Worm (Caenorhabditis elegans) whole organism, mixed stage, embryonic: ENCODE results near the gene acl-6.
A peak's percentile ranks its signal among the peaks of the same experiment; 100 is the strongest.
"Not testable (repeated sequence)": the region's sequence is repeated elsewhere in the genome, so short reads cannot be mapped to it uniquely, and the experiment has no call there.

ENCODE experiments used
- bed-3 ChIP-seq: fragments of 200-800 bp; sonication (Bioruptor generic); optimal IDR thresholded peaks from 3 replicates; lab custom pipeline; 2018; ENCODE audit warnings: mild to moderate bottlenecking, missing genetic modification characterization, moderate library complexity, missing compliant biosample characterization
- ceh-39 ChIP-seq: fragments of 150-350 bp; optimal IDR thresholded peaks from 2 replicates; lab custom pipeline; 2014; ENCODE audit warnings: missing biosample characterization, missing genetic modification characterization
- ceh-43 ChIP-seq: fragments of 200-800 bp; sonication (Bioruptor generic); optimal IDR thresholded peaks from 2 replicates; lab custom pipeline; 2018; ENCODE audit warnings: mild to moderate bottlenecking, missing genetic modification characterization, moderate library complexity, missing compliant biosample characterization
- ceh-83 ChIP-seq: fragments of 200-800 bp; sonication (Bioruptor generic); optimal IDR thresholded peaks from 2 replicates; lab custom pipeline; 2018; ENCODE audit warnings: mild to moderate bottlenecking, missing genetic modification characterization, missing compliant biosample characterization
- ces-1 ChIP-seq: fragments of 150-350 bp; optimal IDR thresholded peaks from 2 replicates; lab custom pipeline; 2014; ENCODE audit warnings: missing biosample characterization, missing genetic modification reagents, missing genetic modification characterization
- cnd-1 ChIP-seq: fragments of 200-800 bp; sonication (Bioruptor generic); optimal IDR thresholded peaks from 2 replicates; lab custom pipeline; 2018; ENCODE audit warnings: mild to moderate bottlenecking, missing genetic modification characterization, missing compliant biosample characterization
- drap-1 ChIP-seq: fragments of 200-800 bp; sonication (Bioruptor generic); optimal IDR thresholded peaks from 3 replicates; lab custom pipeline; 2018; ENCODE audit warnings: mild to moderate bottlenecking, missing genetic modification characterization, missing compliant biosample characterization
- elt-1 ChIP-seq: sonication (generic microtip); optimal IDR thresholded peaks from 2 replicates; lab custom pipeline; 2017; ENCODE audit warnings: missing genetic modification characterization, mild to moderate bottlenecking, missing compliant biosample characterization, antibody characterized with exemption, moderate library complexity, borderline replicate concordance; ENCODE audit not compliant: insufficient read depth
- flh-1 ChIP-seq: fragments of 200-800 bp; sonication (Bioruptor generic); optimal IDR thresholded peaks from 2 replicates; lab custom pipeline; 2018; ENCODE audit warnings: mild to moderate bottlenecking, missing genetic modification characterization, moderate library complexity, missing compliant biosample characterization
- ham-2 ChIP-seq: fragments of 200-800 bp; sonication (Bioruptor generic); optimal IDR thresholded peaks from 2 replicates; lab custom pipeline; 2018; ENCODE audit warnings: mild to moderate bottlenecking, missing genetic modification characterization, missing compliant biosample characterization
- hlh-1 ChIP-seq: fragments of 150-350 bp; optimal IDR thresholded peaks from 2 replicates; lab custom pipeline; 2014; ENCODE audit warnings: missing biosample characterization, missing genetic modification reagents, missing genetic modification characterization
- lin-32 ChIP-seq: fragments of 200-800 bp; sonication (Bioruptor generic); optimal IDR thresholded peaks from 2 replicates; lab custom pipeline; 2018; ENCODE audit warnings: mild to moderate bottlenecking, missing genetic modification characterization, missing compliant biosample characterization
- lsy-2 ChIP-seq: fragments of 150-350 bp; optimal IDR thresholded peaks from 2 replicates; lab custom pipeline; 2014; ENCODE audit warnings: missing biosample characterization, missing genetic modification characterization
- mep-1 ChIP-seq: fragments of 150-350 bp; optimal IDR thresholded peaks from 2 replicates; lab custom pipeline; 2017; ENCODE audit warnings: missing biosample characterization, missing genetic modification reagents, missing genetic modification characterization, inconsistent platforms
- mls-2 ChIP-seq: sonication (generic microtip); optimal IDR thresholded peaks from 2 replicates; lab custom pipeline; 2016; ENCODE audit warnings: mild to moderate bottlenecking, missing genetic modification characterization, moderate library complexity, missing compliant biosample characterization
- nhr-12 ChIP-seq: fragments of 150-350 bp; optimal IDR thresholded peaks from 2 replicates; lab custom pipeline; 2014; ENCODE audit warnings: missing biosample characterization, missing genetic modification characterization
- nhr-2 ChIP-seq: fragments of 150-350 bp; optimal IDR thresholded peaks from 2 replicates; lab custom pipeline; 2014; ENCODE audit warnings: missing biosample characterization, missing genetic modification characterization
- nhr-237 ChIP-seq: fragments of 150-350 bp; optimal IDR thresholded peaks from 2 replicates; lab custom pipeline; 2014; ENCODE audit warnings: missing biosample characterization, missing genetic modification characterization
- nhr-76 ChIP-seq: sonication (generic microtip); optimal IDR thresholded peaks from 2 replicates; lab custom pipeline; 2017; ENCODE audit warnings: missing biosample characterization, missing genetic modification characterization
- pha-4 ChIP-seq: fragments of 150-350 bp; optimal IDR thresholded peaks from 2 replicates; lab custom pipeline; 2018; ENCODE audit warnings: missing biosample characterization, missing genetic modification reagents, missing genetic modification characterization
- sem-2 ChIP-seq: fragments of 200-800 bp; sonication (Bioruptor generic); optimal IDR thresholded peaks from 2 replicates; lab custom pipeline; 2018; ENCODE audit warnings: mild to moderate bottlenecking, missing genetic modification characterization, missing compliant biosample characterization
- snpc-4 ChIP-seq: fragments of 150-350 bp; optimal IDR thresholded peaks from 2 replicates; lab custom pipeline; 2014; ENCODE audit warnings: missing biosample characterization, missing genetic modification characterization
- sptf-1 ChIP-seq: sonication (generic microtip); optimal IDR thresholded peaks from 2 replicates; lab custom pipeline; 2017; ENCODE audit warnings: mild to moderate bottlenecking, missing genetic modification characterization, moderate library complexity, missing compliant biosample characterization
- tbx-8 ChIP-seq: fragments of 200-800 bp; sonication (Bioruptor generic); optimal IDR thresholded peaks from 2 replicates; lab custom pipeline; 2018; ENCODE audit warnings: mild to moderate bottlenecking, missing genetic modification characterization, moderate library complexity, missing compliant biosample characterization
- unc-120 ChIP-seq: sonication (generic microtip); optimal IDR thresholded peaks from 2 replicates; lab custom pipeline; 2017; ENCODE audit warnings: missing genetic modification characterization, missing compliant biosample characterization; ENCODE audit not compliant: poor library complexity, severe bottlenecking
- unc-39 ChIP-seq: fragments of 150-350 bp; optimal IDR thresholded peaks from 2 replicates; lab custom pipeline; 2014; ENCODE audit warnings: missing biosample characterization, missing genetic modification characterization
- zip-8 ChIP-seq: fragments of 150-350 bp; optimal IDR thresholded peaks from 2 replicates; lab custom pipeline; 2014; ENCODE audit warnings: missing biosample characterization, missing genetic modification characterization
- ztf-11 ChIP-seq: fragments of 150-350 bp; optimal IDR thresholded peaks from 2 replicates; lab custom pipeline; 2014; ENCODE audit warnings: missing biosample characterization, missing genetic modification characterization

Gene acl-6

DNA sequence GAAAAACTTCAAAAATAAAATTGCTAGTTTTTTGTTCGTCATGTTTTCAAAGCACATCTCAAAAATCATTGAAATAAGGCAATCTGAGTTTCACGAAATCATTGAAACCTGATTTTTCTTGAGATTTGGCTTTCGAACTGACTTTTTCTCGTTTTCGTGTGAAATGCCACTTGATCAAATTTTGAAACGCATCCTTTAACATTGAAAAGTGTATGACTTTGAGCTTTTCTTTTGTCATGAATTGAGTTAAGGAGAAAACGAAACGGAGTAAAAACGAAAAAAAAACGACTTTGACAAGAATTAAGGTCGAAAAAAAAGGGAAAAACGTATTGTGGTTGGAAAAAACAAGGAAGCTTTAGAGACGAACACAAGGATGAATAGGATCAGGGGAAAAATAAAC, 21.8 kb downstream of the acl-6 start:
- TF ChIP-seq ces-1, result peak; percentile 9
- no peak for TF ChIP-seq sem-2 (GFP tag; lab: Kevin White, UChicago)
- no peak for TF ChIP-seq zip-8 (tag; lab: Kevin White, UChicago)
- TF ChIP-seq, all 35 proteins: peak for 1

DNA sequence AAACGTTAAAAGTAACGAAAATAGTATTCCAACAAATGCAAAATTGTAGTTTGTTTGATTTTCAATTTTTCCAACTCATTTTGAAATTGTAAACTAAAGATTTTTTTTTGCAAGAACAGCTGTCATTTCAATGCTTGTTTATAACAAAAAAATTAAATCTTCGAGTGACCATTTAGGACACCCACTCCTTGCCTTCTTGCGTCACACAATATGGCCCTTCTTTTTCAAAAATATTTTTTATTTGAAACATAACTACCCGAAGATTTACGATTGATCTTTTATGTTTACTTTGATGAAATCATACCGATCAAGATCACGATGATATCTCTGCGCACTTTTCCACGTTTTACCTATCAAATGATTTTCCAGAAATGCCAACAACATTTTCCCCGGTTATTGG, 26.6 kb downstream of the acl-6 start, which contains the start of gene ZC317.2:
Gene ZC317.2 (plus strand): TSS at position 301 of the 400 bp plus-strand sequence.
- TF ChIP-seq zip-8 (tag; lab: Kevin White, UChicago) (no peak), ceh-83 (GFP tag; lab: Kevin White, UChicago) (no peak), sem-2 (GFP tag; lab: Kevin White, UChicago) (no peak), mls-2 (tag; lab: Kevin White, UChicago) (no peak), nhr-237 (tag; lab: Kevin White, UChicago) (no peak), ceh-39 (no peak), unc-39 (tag; lab: Kevin White, UChicago) (no peak), ces-1 (no peak), drap-1 (GFP tag; lab: Kevin White, UChicago) (no peak), snpc-4 (tag; lab: Kevin White, UChicago) (no peak), unc-120 (tag; lab: Kevin White, UChicago) (no peak), lsy-2 (tag; lab: Kevin White, UChicago) (no peak), tbx-8 (no peak), lin-32 (GFP tag; lab: Kevin White, UChicago) (no peak), pha-4 (tag; lab: Kevin White, UChicago) (no peak), cnd-1 (no peak)

DNA sequence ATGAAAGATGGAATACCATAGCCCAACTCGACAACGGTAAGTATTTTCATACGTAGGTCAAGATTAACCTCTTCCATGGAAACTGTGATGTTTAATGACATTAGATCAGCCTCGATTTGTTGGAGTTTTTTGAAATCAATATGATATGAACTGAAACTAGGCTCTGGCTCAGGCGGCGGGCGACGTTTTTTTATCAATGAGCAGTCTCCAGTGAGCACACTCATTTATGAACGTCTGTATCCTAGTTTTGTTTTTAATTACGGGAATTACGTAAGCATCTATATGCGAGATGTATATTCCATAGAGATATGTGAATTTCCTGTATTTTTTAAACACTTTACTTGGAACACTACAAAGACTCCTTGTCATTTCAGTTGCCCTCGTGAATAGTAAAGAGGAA, 29.7 kb downstream of the acl-6 start, which contains the start of gene srg-67:
Gene srg-67 (minus strand): TSS at position 101 of the 400 bp plus-strand sequence.
- TF ChIP-seq ztf-11 (tag; lab: Kevin White, UChicago), result no peak
- TF ChIP-seq drap-1 (GFP tag; lab: Kevin White, UChicago), result no peak
- no peak for TF ChIP-seq tbx-8

DNA sequence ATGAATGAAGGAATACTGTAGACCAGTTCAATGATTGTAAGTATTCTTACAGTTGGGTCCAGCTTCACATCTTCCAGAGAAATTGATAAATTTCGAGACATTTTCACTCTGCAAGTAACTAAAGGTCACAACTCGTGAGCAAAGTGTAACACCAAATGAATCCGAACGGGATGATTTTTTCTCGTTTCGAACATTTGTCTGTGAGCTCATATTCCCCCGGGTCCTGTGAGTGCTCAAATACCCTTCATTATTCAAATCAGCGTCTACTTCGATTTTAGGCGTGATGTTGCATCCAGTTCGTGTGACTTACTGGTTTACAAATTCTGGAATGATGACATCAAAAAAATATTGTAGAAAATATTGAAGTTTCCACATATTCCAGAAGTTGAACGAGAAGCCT, 32.1 kb downstream of the acl-6 start, which contains the start of gene srg-68:
Gene srg-68 (minus strand): TSS at position 101 of the 400 bp plus-strand sequence.
- TF ChIP-seq bed-3 (no peak), ztf-11 (tag; lab: Kevin White, UChicago) (no peak), lin-32 (GFP tag; lab: Kevin White, UChicago) (no peak), unc-120 (tag; lab: Kevin White, UChicago) (no peak), pha-4 (tag; lab: Kevin White, UChicago) (no peak), snpc-4 (tag; lab: Kevin White, UChicago) (no peak), lsy-2 (tag; lab: Kevin White, UChicago) (no peak), tbx-8 (no peak), nhr-76 (tag; lab: Kevin White, UChicago) (no peak)

DNA sequence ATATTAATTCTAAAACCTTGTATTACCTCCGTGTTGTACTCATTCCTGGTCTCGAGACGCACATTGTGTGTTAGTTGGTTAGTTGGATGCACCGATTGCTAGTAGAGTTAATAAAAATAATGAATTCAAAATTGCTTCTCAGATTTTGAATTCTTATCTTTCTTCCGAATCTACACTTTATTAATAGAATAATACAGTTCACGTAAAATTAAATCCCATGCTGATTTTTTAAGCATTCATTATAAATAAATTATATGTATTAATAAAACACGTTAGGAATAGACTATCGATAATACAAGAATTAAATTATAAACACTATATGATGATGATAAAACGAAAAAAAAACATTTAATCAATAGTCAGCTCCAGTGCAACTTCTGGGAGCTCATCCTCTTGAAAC, 35.3 kb downstream of the acl-6 start, which contains the start of gene ZC317.6:
Gene ZC317.6 (minus strand): TSS at position 101 of the 400 bp plus-strand sequence.
- TF ChIP-seq lsy-2 (tag; lab: Kevin White, UChicago); lin-32 (GFP tag; lab: Kevin White, UChicago); cnd-1: not testable (repeated sequence)
- TF ChIP-seq, all 35 proteins: peak for 0; not testable (repeated sequence) for 35

DNA sequence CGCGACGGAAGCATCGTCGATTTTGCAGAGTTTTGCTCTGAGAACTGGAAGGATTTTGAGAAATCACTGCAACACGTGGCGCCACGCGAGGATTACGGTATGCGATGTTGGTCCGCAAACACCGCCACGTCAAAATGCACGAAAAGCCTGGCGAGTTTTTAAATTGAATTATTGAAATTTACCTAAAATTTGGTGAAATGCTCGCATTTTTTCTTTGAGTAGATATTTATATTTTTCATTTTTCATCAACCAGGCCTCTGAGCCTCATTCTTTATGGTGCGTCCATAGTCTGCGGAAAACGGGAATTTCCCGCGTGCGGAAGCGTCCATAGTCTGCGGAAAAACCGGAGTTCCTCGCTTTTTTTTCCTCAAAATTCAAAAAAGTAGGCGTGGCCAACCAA, 37.7 kb downstream of the acl-6 start, which contains the start of gene ZC317.7:
Gene ZC317.7 (minus strand): TSS at position 101 of the 400 bp plus-strand sequence.
- not testable (repeated sequence) for TF ChIP-seq nhr-2; ztf-11 (tag; lab: Kevin White, UChicago); ceh-83 (GFP tag; lab: Kevin White, UChicago)

DNA sequence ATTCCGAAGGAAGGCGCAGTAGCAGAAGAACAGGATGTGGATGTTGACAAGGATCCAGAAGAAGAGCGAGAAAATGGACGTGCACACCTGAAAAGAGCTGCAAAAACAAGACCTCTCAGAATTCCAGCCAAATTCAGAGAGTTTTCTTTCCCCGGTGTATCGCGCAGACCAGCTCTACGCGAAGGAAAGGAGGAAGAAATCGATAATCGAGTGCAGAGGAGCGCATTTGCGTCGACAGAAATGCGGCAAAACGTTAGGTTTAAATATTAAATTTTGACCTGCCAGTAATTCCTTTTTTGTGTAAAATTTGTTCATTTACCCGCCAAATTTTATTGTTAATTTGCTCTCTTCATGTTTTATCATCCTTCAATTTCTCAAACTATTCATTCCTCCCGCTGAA, 44.5 kb downstream of the acl-6 start:
- TF ChIP-seq zip-8 (tag; lab: Kevin White, UChicago) (no peak), elt-1 (tag; lab: Kevin White, UChicago) (no peak), ceh-43 (GFP tag; lab: Kevin White, UChicago) (no peak), unc-39 (tag; lab: Kevin White, UChicago) (no peak), ceh-83 (GFP tag; lab: Kevin White, UChicago) (no peak)

DNA sequence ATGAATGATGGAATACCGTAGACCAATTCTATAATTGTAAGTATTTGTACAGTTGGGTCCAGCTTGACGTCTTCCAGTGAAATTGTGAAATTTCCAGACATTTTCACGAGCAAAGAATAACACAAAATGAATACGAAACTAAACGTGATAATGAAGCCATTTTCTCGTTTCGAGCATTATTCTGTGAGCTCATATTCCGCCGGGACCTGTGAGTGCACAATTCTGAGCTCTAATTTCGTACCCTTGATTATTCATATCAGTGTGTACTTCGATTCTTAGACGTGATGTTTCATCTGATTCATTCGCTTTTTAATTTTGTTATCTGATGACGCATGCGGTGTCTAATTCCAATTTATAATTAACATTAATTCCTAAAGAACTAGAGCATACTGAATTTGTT, 49.1 kb downstream of the acl-6 start, which contains the start of gene srg-66:
Gene srg-66 (minus strand): TSS at position 101 of the 400 bp plus-strand sequence.
- no peak for TF ChIP-seq ztf-11 (tag; lab: Kevin White, UChicago)
- no peak for TF ChIP-seq ham-2
- no peak for TF ChIP-seq flh-1
- TF ChIP-seq mep-1 (tag; lab: Kevin White, UChicago), result no peak
- no peak for TF ChIP-seq sem-2 (GFP tag; lab: Kevin White, UChicago)
- no peak for TF ChIP-seq hlh-1 (tag; lab: Kevin White, UChicago)
- no peak for TF ChIP-seq nhr-237 (tag; lab: Kevin White, UChicago)
- no peak for TF ChIP-seq ces-1
- no peak for TF ChIP-seq unc-120 (tag; lab: Kevin White, UChicago)
- no peak for TF ChIP-seq nhr-76 (tag; lab: Kevin White, UChicago)
- TF ChIP-seq elt-1 (tag; lab: Kevin White, UChicago), result no peak
- TF ChIP-seq lin-32 (GFP tag; lab: Kevin White, UChicago), result no peak
- no peak for TF ChIP-seq sptf-1 (tag; lab: Kevin White, UChicago)
- TF ChIP-seq unc-39 (tag; lab: Kevin White, UChicago), result no peak
- no peak for TF ChIP-seq nhr-12
- TF ChIP-seq cnd-1, result no peak
- TF ChIP-seq, all 35 proteins: peak for 0
